Worm (Caenorhabditis elegans): Measurements from ENCODE around the gene M03D4.4.

- no peak for TF ChIP-seq elt-1 (tag; optimal IDR thresholded peaks at IDR 0.05; ENCODE audit: borderline replicate concordance, insufficient read depth)
- TF ChIP-seq drap-1 (GFP tag; optimal IDR thresholded peaks at IDR 0.05), result no peak
- TF ChIP-seq nhr-12 (tag; optimal IDR thresholded peaks at IDR 0.05), result no peak
Measured at ce11 chrIV:6140700-6141099, 13.6 kb upstream of the M03D4.4 start.
